Fruit fly (Drosophila melanogaster) whole organism, wandering third instar larva: ENCODE results near the gene CG10352.

ENCODE experiments used
- Abd-B ChIP-seq: fragments of >200 bp; optimal IDR thresholded peaks from 2 replicates; lab custom pipeline; 2017; ENCODE audit warnings: missing biosample characterization, missing genetic modification characterization
- CG32264 ChIP-seq: fragments of 200-800 bp; sonication (Bioruptor generic); optimal IDR thresholded peaks from 2 replicates; lab custom pipeline; 2016; ENCODE audit warnings: missing biosample characterization, missing genetic modification characterization
- CG9705 ChIP-seq: fragments of 200-800 bp; sonication (Bioruptor generic); optimal IDR thresholded peaks from 2 replicates; lab custom pipeline; 2018; ENCODE audit warnings: missing biosample characterization, mild to moderate bottlenecking, missing genetic modification characterization
- CrebA ChIP-seq: fragments of 200-800 bp; sonication (Bioruptor generic); optimal IDR thresholded peaks from 2 replicates; lab custom pipeline; 2016; ENCODE audit warnings: missing biosample characterization, mild to moderate bottlenecking, missing genetic modification characterization, borderline replicate concordance
- Dfd ChIP-seq: fragments of >200 bp; optimal IDR thresholded peaks from 2 replicates; lab custom pipeline; 2017; ENCODE audit warnings: missing biosample characterization, missing genetic modification characterization
- Dif ChIP-seq: fragments of 200-275, 200-300 bp; sonication (Bioruptor generic); optimal IDR thresholded peaks from 2 replicates; lab custom pipeline; 2018; ENCODE audit warnings: missing biosample characterization, missing genetic modification characterization; ENCODE audit not compliant: partially characterized antibody
- GATAd ChIP-seq: sonication (Bioruptor generic); optimal IDR thresholded peaks from 2 replicates; lab custom pipeline; 2016; ENCODE audit warnings: missing biosample characterization, missing genetic modification characterization
- HLH106 ChIP-seq: fragments of 200-800 bp; optimal IDR thresholded peaks from 3 replicates; lab custom pipeline; 2019; ENCODE audit warnings: missing biosample characterization, mild to moderate bottlenecking, missing genetic modification characterization, moderate library complexity
- Hnf4 ChIP-seq: fragments of 200-800 bp; sonication (Bioruptor generic); optimal IDR thresholded peaks from 2 replicates; lab custom pipeline; 2016; ENCODE audit warnings: missing biosample characterization, mild to moderate bottlenecking, missing genetic modification characterization
- Hr78 ChIP-seq: fragments of >200 bp; optimal IDR thresholded peaks from 2 replicates; lab custom pipeline; 2017; ENCODE audit warnings: missing biosample characterization, missing genetic modification characterization
- Hr83 ChIP-seq: fragments of 200-300 bp; sonication (Bioruptor generic); optimal IDR thresholded peaks from 2 replicates; lab custom pipeline; 2016; ENCODE audit warnings: missing biosample characterization, mild to moderate bottlenecking, missing genetic modification characterization, moderate library complexity; ENCODE audit not compliant: poor library complexity, severe bottlenecking
- Jra ChIP-seq: sonication (Bioruptor generic); optimal IDR thresholded peaks from 2 replicates; lab custom pipeline; 2016; ENCODE audit warnings: missing biosample characterization, missing genetic modification characterization
- Mio ChIP-seq: sonication (Bioruptor generic); optimal IDR thresholded peaks from 2 replicates; lab custom pipeline; 2016; ENCODE audit warnings: missing biosample characterization, missing genetic modification characterization
- Myc ChIP-seq: fragments of >200 bp; optimal IDR thresholded peaks from 2 replicates; lab custom pipeline; 2017
- N ChIP-seq: fragments of >200 bp; optimal IDR thresholded peaks from 2 replicates; lab custom pipeline; 2018; ENCODE audit warnings: missing biosample characterization, missing external identifiers, missing genetic modification characterization
- OdsH ChIP-seq: fragments of 200-800 bp; sonication (Bioruptor generic); optimal IDR thresholded peaks from 2 replicates; lab custom pipeline; 2016; ENCODE audit warnings: missing biosample characterization, mild to moderate bottlenecking, missing genetic modification characterization
- Rel ChIP-seq, 2 experiments: fragments of 200-800 bp; sonication (Bioruptor generic) in 1 of 2; optimal IDR thresholded peaks; 2 replicates in 1 of 2; 3 replicates in 1 of 2; lab custom pipeline; 2016 to 2019; ENCODE audit warnings: mild to moderate bottlenecking in 2 of 2, missing biosample characterization in 2 of 2, missing genetic modification characterization in 2 of 2, moderate library complexity in 1 of 2
- Sp1 ChIP-seq: fragments of 200-800 bp; sonication (Bioruptor generic); optimal IDR thresholded peaks from 3 replicates; lab custom pipeline; 2019; ENCODE audit warnings: missing biosample characterization, mild to moderate bottlenecking, missing genetic modification characterization, moderate library complexity
- Vsx2 ChIP-seq: fragments of 200-300, 225-300 bp; sonication (Bioruptor generic); optimal IDR thresholded peaks from 2 replicates; lab custom pipeline; 2018; ENCODE audit warnings: missing biosample characterization, missing genetic modification characterization; ENCODE audit not compliant: partially characterized antibody
- br ChIP-seq: fragments of 200-800 bp; sonication (Bioruptor generic); optimal IDR thresholded peaks from 2 replicates; lab custom pipeline; 2016; ENCODE audit warnings: missing biosample characterization, missing genetic modification characterization
- brk ChIP-seq: fragments of 200-800 bp; sonication (Bioruptor generic); optimal IDR thresholded peaks from 2 replicates; lab custom pipeline; 2016; ENCODE audit warnings: missing biosample characterization, mild to moderate bottlenecking, missing genetic modification characterization
- dl ChIP-seq, 2 experiments: fragments of 175-275, 200-275 bp in 1 of 2; fragments of 200-275 bp in 1 of 2; sonication (Bioruptor generic); optimal IDR thresholded peaks; lab custom pipeline; 2018; ENCODE audit warnings: mild to moderate bottlenecking in 2 of 2, missing biosample characterization in 2 of 2, missing genetic modification characterization in 2 of 2, moderate library complexity in 2 of 2; ENCODE audit not compliant: partially characterized antibody in 2 of 2, insufficient read depth in 1 of 2
- dmrt93B ChIP-seq: fragments of 200-800 bp; sonication (Bioruptor generic); optimal IDR thresholded peaks from 2 replicates; lab custom pipeline; 2018; ENCODE audit warnings: missing biosample characterization, mild to moderate bottlenecking, missing genetic modification characterization
- dsf ChIP-seq: sonication (Bioruptor generic); optimal IDR thresholded peaks from 2 replicates; lab custom pipeline; 2016; ENCODE audit warnings: missing biosample characterization, missing genetic modification characterization, borderline replicate concordance
- ey ChIP-seq: fragments of 200-800 bp; sonication (Bioruptor generic); optimal IDR thresholded peaks from 2 replicates; lab custom pipeline; 2016; ENCODE audit warnings: missing biosample characterization, missing genetic modification characterization
- foxo ChIP-seq, 2 experiments: fragments of 200-800 bp; sonication (Bioruptor generic); optimal IDR thresholded peaks; 2 replicates in 1 of 2; 3 replicates in 1 of 2; lab custom pipeline; 2016 to 2017; ENCODE audit warnings: missing biosample characterization in 2 of 2, missing genetic modification characterization in 2 of 2
- fru ChIP-seq: fragments of 200-800 bp; sonication (Bioruptor generic); optimal IDR thresholded peaks from 3 replicates; lab custom pipeline; 2016; ENCODE audit warnings: missing biosample characterization, mild to moderate bottlenecking, missing genetic modification characterization
- h ChIP-seq: fragments of 200-800 bp; sonication (Bioruptor generic); optimal IDR thresholded peaks from 3 replicates; lab custom pipeline; 2016; ENCODE audit warnings: missing biosample characterization, mild to moderate bottlenecking, missing genetic modification characterization
- jim ChIP-seq: fragments of 175-275, 200-325 bp; sonication (Bioruptor generic); optimal IDR thresholded peaks from 2 replicates; lab custom pipeline; 2016; ENCODE audit warnings: missing biosample characterization, mild to moderate bottlenecking, missing genetic modification characterization
- lola ChIP-seq: fragments of >200 bp; optimal IDR thresholded peaks from 2 replicates; lab custom pipeline; 2017; ENCODE audit warnings: missing biosample characterization, missing genetic modification characterization
- pan ChIP-seq: fragments of >200 bp; optimal IDR thresholded peaks from 2 replicates; lab custom pipeline; 2017
- psq ChIP-seq: fragments of 200-800 bp; sonication (Bioruptor generic); optimal IDR thresholded peaks from 3 replicates; lab custom pipeline; 2017; ENCODE audit warnings: missing biosample characterization, mild to moderate bottlenecking, missing genetic modification characterization, moderate library complexity
- rgr ChIP-seq: fragments of 200-800 bp; sonication (Bioruptor generic); optimal IDR thresholded peaks from 3 replicates; lab custom pipeline; 2016; ENCODE audit warnings: missing biosample characterization, mild to moderate bottlenecking, missing genetic modification characterization
- sage ChIP-seq: fragments of 200-800 bp; sonication (Bioruptor generic); optimal IDR thresholded peaks from 2 replicates; lab custom pipeline; 2016; ENCODE audit warnings: missing biosample characterization, mild to moderate bottlenecking, missing genetic modification characterization
- sv ChIP-seq: fragments of 200-800 bp; sonication (Bioruptor generic); optimal IDR thresholded peaks from 3 replicates; lab custom pipeline; 2016; ENCODE audit warnings: missing biosample characterization, missing genetic modification characterization
- tai ChIP-seq: sonication (Bioruptor generic); optimal IDR thresholded peaks from 2 replicates; lab custom pipeline; 2016; ENCODE audit warnings: missing biosample characterization, missing genetic modification characterization
- usp ChIP-seq: fragments of >200 bp; optimal IDR thresholded peaks from 2 replicates; lab custom pipeline; 2017; ENCODE audit warnings: missing biosample characterization, missing genetic modification characterization
- woc ChIP-seq: sonication (Bioruptor generic); optimal IDR thresholded peaks from 2 replicates; lab custom pipeline; 2016; ENCODE audit warnings: missing biosample characterization, mild to moderate bottlenecking, missing genetic modification characterization

Gene CG10352

dm6 chrX:11855950-11856349 is 21.0 kb downstream of the CG10352 start:
- no peak for TF ChIP-seq Rel (GFP tag; optimal IDR thresholded peaks at IDR 0.05; lab: Kevin White, UChicago)
- peak; percentile 86 for TF ChIP-seq Rel (tag; optimal IDR thresholded peaks at IDR 0.05; lab: Kevin White, UChicago)
- TF ChIP-seq usp (GFP tag; lab: Kevin White, UChicago), result no peak

dm6 chrX:11854758-11855465 is 22.1 kb downstream of the CG10352 start, which contains the start of the genes CG10347 and ATP7:
CG10347 (minus strand) TSS chrX:11854931.
ATP7 (plus strand) TSS chrX:11855022.
- TF ChIP-seq tai (GFP tag; lab: Kevin White, UChicago) (no peak), Vsx2 (GFP tag; lab: Kevin White, UChicago) (no peak), woc (GFP tag; lab: Kevin White, UChicago) (peak; percentile 11), Rel (GFP tag; optimal IDR thresholded peaks at IDR 0.05; lab: Kevin White, UChicago) (no peak), Rel (tag; optimal IDR thresholded peaks at IDR 0.05; lab: Kevin White, UChicago) (peak; percentile 95), CG9705 (GFP tag; lab: Kevin White, UChicago) (no peak), Sp1 (GFP tag; lab: Kevin White, UChicago) (peak; percentile 37), Dfd (GFP tag; lab: Kevin White, UChicago) (no peak), Mio (no peak), brk (no peak), dsf (peak; percentile 20), psq (peak; percentile 12), CG32264 (GFP tag; lab: Kevin White, UChicago) (no peak), N (GFP tag; lab: Kevin White, UChicago) (no peak), lola (GFP tag; lab: Kevin White, UChicago) (no peak), sage (no peak), dl (GFP tag; optimal IDR thresholded peaks at IDR 0.05; lab: Kevin White, UChicago; ENCODE audit: insufficient read depth in 1 of 2, partially characterized antibody in 2 of 2) (no peak), rgr (GFP tag; lab: Kevin White, UChicago) (no peak), Dif (GFP tag; lab: Kevin White, UChicago) (no peak), Hr78 (GFP tag; lab: Kevin White, UChicago) (no peak), CrebA (GFP tag; lab: Kevin White, UChicago) (no peak), HLH106 (tag; lab: Kevin White, UChicago) (peak; percentile 23), ey (GFP tag; lab: Kevin White, UChicago) (peak; percentile 27), dmrt93B (GFP tag; lab: Kevin White, UChicago) (no peak), foxo (GFP tag; optimal IDR thresholded peaks at IDR 0.05; lab: Kevin White, UChicago) (peak in 1 of 2 experiments; percentile 43), OdsH (GFP tag; lab: Kevin White, UChicago) (no peak), Hr83 (no peak), GATAd (GFP tag; lab: Kevin White, UChicago) (no peak), jim (GFP tag; lab: Kevin White, UChicago) (no peak), pan (lab: Kevin White, UChicago) (no peak), Hnf4 (GFP tag; lab: Kevin White, UChicago) (peak; percentile 68), Jra (GFP tag; lab: Kevin White, UChicago) (peak; percentile 75), h (GFP tag; lab: Kevin White, UChicago) (peak; percentile 61), sv (GFP tag; lab: Kevin White, UChicago) (peak; percentile 22), Abd-B (no peak), usp (GFP tag; lab: Kevin White, UChicago) (no peak), fru (GFP tag; lab: Kevin White, UChicago) (no peak), Myc (lab: Kevin White, UChicago) (no peak), br (GFP tag; lab: Kevin White, UChicago) (peak; percentile 45)
